Fruit fly (Drosophila melanogaster) whole organism, embryonic: Measurements from ENCODE around the gene CG10376.

ENCODE experiments used
- CG10462 ChIP-seq: fragments of 200-800 bp; sonication (Bioruptor generic); optimal IDR thresholded peaks from 2 replicates; lab custom pipeline; 2016; ENCODE audit warnings: missing biosample characterization, missing genetic modification characterization
- CG10543 ChIP-seq: fragments of 200-800 bp; sonication (Bioruptor generic); optimal IDR thresholded peaks from 3 replicates; lab custom pipeline; 2017; ENCODE audit warnings: missing biosample characterization, mild to moderate bottlenecking, missing genetic modification characterization, moderate library complexity
- CG10565 ChIP-seq: fragments of 200-800 bp; sonication (Bioruptor generic); optimal IDR thresholded peaks from 3 replicates; lab custom pipeline; 2016; ENCODE audit warnings: missing biosample characterization, mild to moderate bottlenecking, missing genetic modification characterization
- CG12769 ChIP-seq: fragments of 200-800 bp; sonication (Bioruptor generic); optimal IDR thresholded peaks from 2 replicates; lab custom pipeline; 2019; ENCODE audit warnings: missing biosample characterization, mild to moderate bottlenecking, missing genetic modification characterization, moderate library complexity
- CG13894 ChIP-seq: fragments of 200-800 bp; sonication (Bioruptor generic); optimal IDR thresholded peaks from 3 replicates; lab custom pipeline; 2018; ENCODE audit warnings: missing biosample characterization, mild to moderate bottlenecking, missing genetic modification characterization, moderate library complexity
- CG15479 ChIP-seq: fragments of 200-800 bp; sonication (Bioruptor generic); optimal IDR thresholded peaks from 3 replicates; lab custom pipeline; 2019; ENCODE audit warnings: missing biosample characterization, mild to moderate bottlenecking, missing genetic modification characterization, moderate library complexity
- CG15696 ChIP-seq: fragments of 200-800 bp; sonication (Bioruptor generic); optimal IDR thresholded peaks from 2 replicates; lab custom pipeline; 2019; ENCODE audit warnings: missing biosample characterization, mild to moderate bottlenecking, missing genetic modification characterization, moderate library complexity
- CG17829 ChIP-seq: fragments of 200-800 bp; optimal IDR thresholded peaks from 2 replicates; lab custom pipeline; 2019; ENCODE audit warnings: missing biosample characterization, mild to moderate bottlenecking, missing genetic modification characterization, moderate library complexity
- CG2199 ChIP-seq: fragments of 200-800 bp; sonication (Bioruptor generic); IDR thresholded peaks from 3 replicates; pipeline ENCODE4 v1.3.6; 2022; ENCODE audit warnings: missing biosample characterization, missing genetic modification characterization
- CG32767 ChIP-seq: fragments of 200-800 bp; sonication (Bioruptor generic); IDR thresholded peaks from 2 replicates; pipeline ENCODE4 v1.3.6; 2022; ENCODE audit warnings: missing biosample characterization, missing genetic modification characterization
- CG8089 ChIP-seq: fragments of 200-800 bp; sonication (Bioruptor generic); optimal IDR thresholded peaks from 3 replicates; lab custom pipeline; 2016; ENCODE audit warnings: missing biosample characterization, missing genetic modification characterization
- CG8281 ChIP-seq: fragments of 200-800 bp; sonication (Bioruptor generic); optimal IDR thresholded peaks from 2 replicates; lab custom pipeline; 2018; ENCODE audit warnings: missing biosample characterization, mild to moderate bottlenecking, missing genetic modification characterization, moderate library complexity
- Dad ChIP-seq: fragments of 200-800 bp; sonication (Bioruptor generic); optimal IDR thresholded peaks from 3 replicates; lab custom pipeline; 2016; ENCODE audit warnings: missing biosample characterization, missing genetic modification characterization
- Deaf1 ChIP-seq: fragments of 200-800 bp; optimal IDR thresholded peaks from 3 replicates; lab custom pipeline; 2019; ENCODE audit warnings: missing biosample characterization, mild to moderate bottlenecking, missing genetic modification characterization, moderate library complexity
- Jarid2 ChIP-seq: fragments of 200-800 bp; sonication (Bioruptor generic); optimal IDR thresholded peaks from 3 replicates; lab custom pipeline; 2017; ENCODE audit warnings: mild to moderate bottlenecking, missing biosample characterization, missing genetic modification reagents, missing genetic modification characterization
- MBD-R2 ChIP-seq: fragments of 200-800 bp; sonication (Bioruptor generic); IDR thresholded peaks from 2 replicates; pipeline ENCODE4 v1.3.6; 2022; ENCODE audit warnings: missing biosample characterization, missing genetic modification characterization
- Nf-YA ChIP-seq: fragments of 200-800 bp; sonication (Bioruptor generic); IDR thresholded peaks from 2 replicates; pipeline ENCODE4 v1.3.6; 2022; ENCODE audit warnings: missing biosample characterization, missing genetic modification characterization
- Nf-YB ChIP-seq: fragments of 200-800 bp; sonication (Bioruptor generic); optimal IDR thresholded peaks from 3 replicates; lab custom pipeline; 2019; ENCODE audit warnings: missing biosample characterization, mild to moderate bottlenecking, missing genetic modification characterization, moderate library complexity
- Nf-YC ChIP-seq: fragments of 200-800 bp; optimal IDR thresholded peaks from 3 replicates; lab custom pipeline; 2019; ENCODE audit warnings: missing biosample characterization, mild to moderate bottlenecking, missing genetic modification characterization, moderate library complexity
- Pdp1 ChIP-seq, 2 experiments: fragments of 200-800 bp; sonication (Bioruptor generic); optimal IDR thresholded peaks; 3 replicates each; lab custom pipeline; 2016; ENCODE audit warnings: missing biosample characterization in 2 of 2, missing genetic modification characterization in 2 of 2, mild to moderate bottlenecking in 1 of 2, moderate library complexity in 1 of 2
- Stat92E ChIP-seq, 3 experiments: fragments of >200 bp in 2 of 3; fragments of 200-800 bp in 1 of 3; sonication (Bioruptor generic) in 1 of 3; optimal IDR thresholded peaks; 2 replicates each; lab custom pipeline; 2017 to 2019; ENCODE audit warnings: missing biosample characterization in 3 of 3, missing genetic modification characterization in 3 of 3, mild to moderate bottlenecking in 1 of 3, moderate library complexity in 1 of 3
- ap ChIP-seq: fragments of 200-800 bp; sonication (Bioruptor generic); IDR thresholded peaks from 2 replicates; pipeline ENCODE4 v1.3.6; 2022; ENCODE audit warnings: missing biosample characterization, missing genetic modification characterization
- bab2 ChIP-seq: fragments of 200-800 bp; sonication (Bioruptor generic); optimal IDR thresholded peaks from 2 replicates; lab custom pipeline; 2016; ENCODE audit warnings: missing biosample characterization, missing genetic modification characterization
- cg ChIP-seq: fragments of 200-800 bp; sonication (Bioruptor generic); optimal IDR thresholded peaks from 3 replicates; lab custom pipeline; 2019; ENCODE audit warnings: missing biosample characterization, mild to moderate bottlenecking, missing genetic modification characterization, moderate library complexity
- dysf ChIP-seq: fragments of 200-800 bp; sonication (Bioruptor generic); IDR thresholded peaks from 3 replicates; pipeline ENCODE4 v1.3.6; 2022; ENCODE audit warnings: missing biosample characterization, missing genetic modification characterization
- en ChIP-seq: fragments of 200-800 bp; sonication (Bioruptor generic); optimal IDR thresholded peaks from 2 replicates; lab custom pipeline; 2016; ENCODE audit warnings: missing biosample characterization, missing genetic modification characterization
- ftz-f1 ChIP-seq: fragments of 200-800 bp; sonication (Bioruptor generic); optimal IDR thresholded peaks from 2 replicates; lab custom pipeline; 2016; ENCODE audit warnings: missing biosample characterization, missing genetic modification characterization
- hkb ChIP-seq, 2 experiments: fragments of 200-800 bp in 1 of 2; fragments of >200 bp in 1 of 2; sonication (Bioruptor generic) in 1 of 2; IDR thresholded peaks in 1 of 2; optimal IDR thresholded peaks in 1 of 2; 2 replicates each; pipeline versions ENCODE4 v1.3.6 to Lab custom; 2017 to 2022; ENCODE audit warnings: missing biosample characterization in 1 of 2, missing genetic modification characterization in 1 of 2
- insv ChIP-seq, 2 experiments: fragments of 200-800 bp; sonication (Bioruptor generic); optimal IDR thresholded peaks; 3 replicates each; lab custom pipeline; 2016 to 2018; ENCODE audit warnings: missing biosample characterization in 2 of 2, missing genetic modification characterization in 2 of 2
- jing ChIP-seq: fragments of 200-800 bp; sonication (Bioruptor generic); optimal IDR thresholded peaks from 2 replicates; lab custom pipeline; 2018; ENCODE audit warnings: missing biosample characterization, mild to moderate bottlenecking, missing genetic modification characterization
- kni ChIP-seq: fragments of 200-800 bp; sonication (Bioruptor generic); optimal IDR thresholded peaks from 3 replicates; lab custom pipeline; 2017; ENCODE audit warnings: mild to moderate bottlenecking, missing biosample characterization, missing genetic modification reagents, missing genetic modification characterization
- lola ChIP-seq, 3 experiments: fragments of >200 bp in 2 of 3; fragments of 200-800 bp in 1 of 3; sonication (Bioruptor generic) in 1 of 3; optimal IDR thresholded peaks; 2 replicates each; lab custom pipeline; 2017 to 2019; ENCODE audit warnings: missing biosample characterization in 3 of 3, missing genetic modification characterization in 3 of 3, mild to moderate bottlenecking in 1 of 3, moderate library complexity in 1 of 3
- pum ChIP-seq: fragments of 200-800 bp; sonication (Bioruptor generic); optimal IDR thresholded peaks from 2 replicates; lab custom pipeline; 2016; ENCODE audit warnings: missing biosample characterization, missing genetic modification characterization
- scrt ChIP-seq: fragments of 200-800 bp; sonication (Bioruptor generic); optimal IDR thresholded peaks from 2 replicates; lab custom pipeline; 2018; ENCODE audit warnings: missing biosample characterization, mild to moderate bottlenecking, missing genetic modification characterization, moderate library complexity
- twi ChIP-seq: fragments of 200-800 bp; optimal IDR thresholded peaks from 2 replicates; lab custom pipeline; 2019; ENCODE audit warnings: missing biosample characterization, mild to moderate bottlenecking, missing genetic modification characterization, moderate library complexity
- zen ChIP-seq: fragments of 200-800 bp; sonication (Bioruptor generic); optimal IDR thresholded peaks from 3 replicates; lab custom pipeline; 2018; ENCODE audit warnings: missing biosample characterization, mild to moderate bottlenecking, missing genetic modification characterization, moderate library complexity

CG10376 gene

dm6 chr2L:18740010-18740409 lies 37.1 kb upstream of the CG10376 start, which contains the start of the genes CG42752 and CG15167:
Gene CG42752, minus strand, starts transcription at chr2L:18740110.
Gene CG15167, plus strand, starts transcription at chr2L:18740358.
- TF ChIP-seq en (GFP tag; lab: Kevin White, UChicago) (no peak), Jarid2 (GFP tag; lab: Kevin White, UChicago) (no peak), CG8281 (tag; lab: Kevin White, UChicago) (no peak), CG8089 (GFP tag; lab: Kevin White, UChicago) (no peak), CG10462 (GFP tag; lab: Kevin White, UChicago) (no peak), hkb (optimal IDR thresholded peaks at IDR 0.05; lab: Kevin White, UChicago) (no peak), hkb (GFP tag; IDR thresholded peaks at IDR 0.05; lab: Robert Waterston, UW) (no peak), MBD-R2 (GFP tag; lab: Robert Waterston, UW) (no peak), dysf (GFP tag; lab: Robert Waterston, UW) (no peak)
- TF ChIP-seq, all 482 proteins: peak for 0

DNA sequence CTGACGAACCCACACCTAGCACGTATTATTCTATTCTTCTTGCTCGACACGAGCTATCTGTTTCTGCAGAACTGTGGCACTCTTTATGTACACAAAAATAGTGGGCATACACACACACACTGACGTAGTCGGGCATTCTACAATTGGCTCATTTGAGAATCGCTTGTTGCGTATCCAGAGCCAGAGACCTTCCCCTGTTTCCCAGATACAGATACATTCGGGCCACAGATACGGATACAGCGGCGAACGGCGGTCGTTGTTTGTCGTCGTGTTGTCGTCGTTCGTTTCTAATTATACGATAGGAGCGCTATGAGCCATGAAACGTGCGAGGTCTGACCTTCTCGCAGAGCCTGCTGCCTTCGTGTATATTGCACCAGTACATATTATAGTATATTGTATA lies 34.3 kb upstream of the CG10376 start:
- TF ChIP-seq Deaf1 (tag; lab: Kevin White, UChicago): peak; percentile 97
- peak; percentile 32; the same call in 1 of the 2 replicates for TF ChIP-seq Nf-YA
- peak; percentile 23 for TF ChIP-seq kni
- TF ChIP-seq CG15479 (GFP tag; lab: Kevin White, UChicago): peak; percentile 72
- TF ChIP-seq Pdp1 (GFP tag; optimal IDR thresholded peaks at IDR 0.05; lab: Kevin White, UChicago): peak in 1 of 2 experiments; percentile 33
- no peak for TF ChIP-seq CG10565 (GFP tag; lab: Kevin White, UChicago)
- peak; percentile 19 for TF ChIP-seq CG10543 (GFP tag; lab: Kevin White, UChicago)
- TF ChIP-seq twi (tag; lab: Kevin White, UChicago): peak; percentile 5
- peak; percentile 49 for TF ChIP-seq CG13894 (tag; lab: Kevin White, UChicago)
- TF ChIP-seq scrt (GFP tag; lab: Kevin White, UChicago): peak; percentile 66
- peak; percentile 42 for TF ChIP-seq Jarid2 (GFP tag; lab: Kevin White, UChicago)
- TF ChIP-seq insv (GFP tag; optimal IDR thresholded peaks at IDR 0.05; lab: Kevin White, UChicago): peak in 1 of 2 experiments; percentile 20
- TF ChIP-seq zen (tag; lab: Kevin White, UChicago): peak; percentile 27
- TF ChIP-seq Nf-YC (tag; lab: Kevin White, UChicago): peak; percentile 94
- no peak for TF ChIP-seq bab2 (GFP tag; lab: Kevin White, UChicago)
- peak; percentile 97 for TF ChIP-seq Nf-YB
- peak; percentile 46 for TF ChIP-seq CG17829 (tag; lab: Kevin White, UChicago)
- no peak for TF ChIP-seq Dad
- TF ChIP-seq jing (GFP tag; lab: Kevin White, UChicago): peak; percentile 45
- peak; percentile 79 for TF ChIP-seq cg (GFP tag; lab: Kevin White, UChicago)
- TF ChIP-seq Stat92E (GFP tag; optimal IDR thresholded peaks at IDR 0.05; lab: Kevin White, UChicago): peak in 1 of 3 experiments; percentile 54
- TF ChIP-seq lola (GFP tag; optimal IDR thresholded peaks at IDR 0.05; lab: Kevin White, UChicago): no peak
- TF ChIP-seq CG15696 (tag; lab: Kevin White, UChicago): no peak
- peak; percentile 31 for TF ChIP-seq ftz-f1 (GFP tag; lab: Kevin White, UChicago)
- no peak for TF ChIP-seq ap (GFP tag; lab: Robert Waterston, UW)
- TF ChIP-seq CG12769 (tag; lab: Kevin White, UChicago): peak; percentile 86
- TF ChIP-seq pum: no peak
- TF ChIP-seq CG2199 (GFP tag; lab: Robert Waterston, UW): peak; percentile 94
- peak; percentile 22; the same call in 1 of the 2 replicates for TF ChIP-seq CG32767 (GFP tag; lab: Robert Waterston, UW)
